Worm (Caenorhabditis elegans) whole organism, midembryonic: Measurements from ENCODE around the gene gly-8.

Source experiments
- cog-1 ChIP-seq: sonication (generic microtip); optimal IDR thresholded peaks from 2 replicates; lab custom pipeline; 2016; ENCODE audit warnings: missing genetic modification characterization, missing compliant biosample characterization
- med-1 ChIP-seq: sonication (generic microtip); optimal IDR thresholded peaks from 2 replicates; lab custom pipeline; 2017; ENCODE audit warnings: missing genetic modification characterization, mild to moderate bottlenecking, missing compliant biosample characterization, antibody characterized with exemption, missing genetic modification reagents; ENCODE audit not compliant: insufficient read depth
- ztf-29 ChIP-seq: fragments of 200-800 bp; sonication (Bioruptor generic); IDR thresholded peaks from 2 replicates; pipeline ENCODE4 v1.3.6; 2022; ENCODE audit warnings: missing genetic modification reagents, missing genetic modification characterization, missing compliant biosample characterization

- TF ChIP-seq cog-1 (no peak), ztf-29 (GFP tag; lab: Robert Waterston, UW) (no peak), med-1 (GFP tag; lab: Kevin White, UChicago) (no peak)
Measured at ce11 chrIII:11633444-11633843, 8.4 kb downstream of the gly-8 start.
